Worm (Caenorhabditis elegans) whole organism, L1 larva: ENCODE measurements around the gene pno-1.

Experiments
- C04F5.9 ChIP-seq: sonication (generic microtip); optimal IDR thresholded peaks from 2 replicates; lab custom pipeline; 2016; ENCODE audit warnings: missing genetic modification characterization, missing compliant biosample characterization
- F16B12.6 ChIP-seq: fragments of 150-350 bp; optimal IDR thresholded peaks from 2 replicates; lab custom pipeline; 2014; ENCODE audit warnings: missing biosample characterization, missing genetic modification characterization
- blmp-1 ChIP-seq: fragments of 150-350 bp; optimal IDR thresholded peaks from 2 replicates; lab custom pipeline; 2014; ENCODE audit warnings: missing biosample characterization, missing genetic modification characterization
- ceh-82 ChIP-seq, 3 experiments: fragments of 150-350 bp in 1 of 3; sonication (generic microtip) in 2 of 3; optimal IDR thresholded peaks; 2 replicates each; lab custom pipeline; 2014 to 2017; ENCODE audit warnings: missing biosample characterization in 3 of 3, missing genetic modification characterization in 3 of 3
- ceh-88 ChIP-seq: fragments of 200-800 bp; sonication (Bioruptor generic); IDR thresholded peaks from 2 replicates; pipeline ENCODE4 v1.3.6; 2022; ENCODE audit warnings: missing genetic modification characterization, missing compliant biosample characterization
- dpl-1 ChIP-seq, 3 experiments: fragments of 150-350 bp in 2 of 3; sonication (generic microtip) in 1 of 3; optimal IDR thresholded peaks; 2 replicates each; lab custom pipeline; 2014 to 2017; ENCODE audit warnings: missing biosample characterization in 3 of 3, missing genetic modification characterization in 3 of 3, missing genetic modification reagents in 3 of 3
- dsc-1 ChIP-seq: sonication (generic microtip); optimal IDR thresholded peaks from 2 replicates; lab custom pipeline; 2016; ENCODE audit warnings: mild to moderate bottlenecking, missing genetic modification characterization, missing compliant biosample characterization
- efl-1 ChIP-seq, 4 experiments: fragments of 150-350 bp; optimal IDR thresholded peaks in 3 of 4; peaks in 1 of 4; 1 replicate in 1 of 4; 2 replicates in 3 of 4; lab custom pipeline; 2014; ENCODE audit warnings: missing biosample characterization in 2 of 4, missing genetic modification characterization in 2 of 4, missing genetic modification reagents in 2 of 4
- efl-3 ChIP-seq: fragments of 200-800 bp; sonication (Bioruptor generic); optimal IDR thresholded peaks from 2 replicates; lab custom pipeline; 2018; ENCODE audit warnings: mild to moderate bottlenecking, missing genetic modification characterization, missing compliant biosample characterization
- egl-13 ChIP-seq: sonication (generic microtip); optimal IDR thresholded peaks from 2 replicates; lab custom pipeline; 2016; ENCODE audit warnings: missing genotype, missing genetic modification reagents, missing genetic modification characterization, missing compliant biosample characterization
- egl-27 ChIP-seq, 2 experiments: fragments of 150-350 bp in 1 of 2; sonication (generic microtip); optimal IDR thresholded peaks; 3 replicates each; lab custom pipeline; 2017 to 2018; ENCODE audit warnings: missing biosample characterization in 2 of 2, missing genetic modification characterization in 2 of 2, missing genetic modification reagents in 2 of 2
- elt-2 ChIP-seq: sonication (generic microtip); optimal IDR thresholded peaks from 2 replicates; lab custom pipeline; 2016; ENCODE audit warnings: missing genetic modification characterization, mild to moderate bottlenecking, inconsistent platforms, missing compliant biosample characterization, missing genetic modification reagents
- elt-3 ChIP-seq, 6 experiments: fragments of 150-350 bp in 1 of 6; sonication (generic microtip); optimal IDR thresholded peaks; 2 replicates each; lab custom pipeline; 2017 to 2018; ENCODE audit warnings: missing biosample characterization in 6 of 6, missing genetic modification characterization in 6 of 6, inconsistent platforms in 1 of 6
- fkh-10 ChIP-seq: sonication (generic microtip); optimal IDR thresholded peaks from 2 replicates; lab custom pipeline; 2017; ENCODE audit warnings: missing biosample characterization, missing genetic modification reagents, missing genetic modification characterization
- fkh-8 ChIP-seq: sonication (generic microtip); optimal IDR thresholded peaks from 2 replicates; lab custom pipeline; 2016; ENCODE audit warnings: mild to moderate bottlenecking, missing genetic modification characterization, missing compliant biosample characterization
- hlh-4 ChIP-seq: sonication (generic microtip); optimal IDR thresholded peaks from 2 replicates; lab custom pipeline; 2016; ENCODE audit warnings: mild to moderate bottlenecking, missing genetic modification characterization, missing compliant biosample characterization
- irx-1 ChIP-seq: sonication (generic microtip); optimal IDR thresholded peaks from 2 replicates; lab custom pipeline; 2016; ENCODE audit warnings: missing genetic modification characterization, missing compliant biosample characterization
- isw-1 ChIP-seq: fragments of 200-800 bp; sonication (Bioruptor generic); IDR thresholded peaks from 2 replicates; pipeline ENCODE4 v1.3.6; 2022; ENCODE audit warnings: missing genetic modification characterization, missing compliant biosample characterization
- jun-1 ChIP-seq: fragments of 150-350 bp; optimal IDR thresholded peaks from 2 replicates; lab custom pipeline; 2014; ENCODE audit warnings: missing biosample characterization, missing genetic modification reagents, missing genetic modification characterization
- lin-14 ChIP-seq: fragments of 200-800 bp; sonication (Bioruptor generic); optimal IDR thresholded peaks from 2 replicates; lab custom pipeline; 2018; ENCODE audit warnings: mild to moderate bottlenecking, missing genetic modification characterization, moderate library complexity, missing compliant biosample characterization
- lin-15B ChIP-seq: fragments of 150-350 bp; sonication (generic microtip); optimal IDR thresholded peaks from 3 replicates; lab custom pipeline; 2014; ENCODE audit warnings: missing biosample characterization, missing genetic modification characterization
- lir-3 ChIP-seq: sonication (generic microtip); optimal IDR thresholded peaks from 2 replicates; lab custom pipeline; 2016; ENCODE audit warnings: mild to moderate bottlenecking, missing genetic modification characterization, moderate library complexity, missing compliant biosample characterization; ENCODE audit not compliant: poor library complexity
- mab-9 ChIP-seq: fragments of 200-800 bp; sonication (Bioruptor generic); IDR thresholded peaks from 2 replicates; pipeline ENCODE4 v1.3.6; 2022; ENCODE audit warnings: missing genetic modification reagents, missing genetic modification characterization, missing compliant biosample characterization
- mdl-1 ChIP-seq, 2 experiments: fragments of 150-350 bp; optimal IDR thresholded peaks; 2 replicates each; lab custom pipeline; 2014 to 2017; ENCODE audit warnings: missing biosample characterization in 2 of 2, missing genetic modification characterization in 2 of 2, inconsistent platforms in 1 of 2
- mef-2 ChIP-seq: fragments of 150-350 bp; optimal IDR thresholded peaks from 2 replicates; lab custom pipeline; 2014; ENCODE audit warnings: missing biosample characterization, missing genetic modification characterization
- nhr-11 ChIP-seq: fragments of 150-350 bp; optimal IDR thresholded peaks from 2 replicates; lab custom pipeline; 2014; ENCODE audit warnings: missing biosample characterization, missing genetic modification characterization
- nhr-12 ChIP-seq: sonication (generic microtip); optimal IDR thresholded peaks from 2 replicates; lab custom pipeline; 2017; ENCODE audit warnings: missing biosample characterization, missing genetic modification characterization
- nhr-19 ChIP-seq: fragments of 200-800 bp; sonication (Bioruptor generic); conservative IDR thresholded peaks from 2 replicates; pipeline ENCODE4 v1.3.6; 2022; ENCODE audit warnings: missing genetic modification characterization, missing compliant biosample characterization
- nhr-20 ChIP-seq: sonication (generic microtip); optimal IDR thresholded peaks from 2 replicates; lab custom pipeline; 2016; ENCODE audit warnings: mild to moderate bottlenecking, missing genetic modification characterization, missing compliant biosample characterization
- nhr-237 ChIP-seq: fragments of 150-350 bp; optimal IDR thresholded peaks from 2 replicates; lab custom pipeline; 2014; ENCODE audit warnings: missing biosample characterization, missing genetic modification characterization
- nhr-28 ChIP-seq: fragments of 150-350 bp; optimal IDR thresholded peaks from 2 replicates; lab custom pipeline; 2014; ENCODE audit warnings: missing biosample characterization, missing genetic modification characterization
- nhr-47 ChIP-seq: sonication (generic microtip); optimal IDR thresholded peaks from 2 replicates; lab custom pipeline; 2016; ENCODE audit warnings: mild to moderate bottlenecking, missing genetic modification characterization, moderate library complexity, missing compliant biosample characterization
- nhr-77 ChIP-seq: fragments of 150-350 bp; optimal IDR thresholded peaks from 2 replicates; lab custom pipeline; 2014; ENCODE audit warnings: missing biosample characterization, missing genetic modification characterization
- nhr-85 ChIP-seq: sonication (generic microtip); peaks from one replicate; lab custom pipeline; 2016; ENCODE audit warnings: missing genetic modification characterization, inconsistent platforms, missing compliant biosample characterization
- nhr-90 ChIP-seq: sonication (generic microtip); optimal IDR thresholded peaks from 2 replicates; lab custom pipeline; 2016; ENCODE audit warnings: mild to moderate bottlenecking, missing genetic modification characterization, missing compliant biosample characterization; ENCODE audit not compliant: poor library complexity
- pax-3 ChIP-seq: fragments of 200-800 bp; sonication (Bioruptor generic); optimal IDR thresholded peaks from 2 replicates; lab custom pipeline; 2018; ENCODE audit warnings: mild to moderate bottlenecking, missing genetic modification characterization, moderate library complexity, missing compliant biosample characterization
- rnt-1 ChIP-seq: sonication (generic microtip); optimal IDR thresholded peaks from 2 replicates; lab custom pipeline; 2016; ENCODE audit warnings: mild to moderate bottlenecking, missing genetic modification characterization, moderate library complexity, missing compliant biosample characterization
- skn-1 ChIP-seq: fragments of 150-350 bp; optimal IDR thresholded peaks from 2 replicates; lab custom pipeline; 2014; ENCODE audit warnings: missing biosample characterization, missing genetic modification characterization
- snu-23 ChIP-seq: sonication (generic microtip); optimal IDR thresholded peaks from 2 replicates; lab custom pipeline; 2016; ENCODE audit warnings: missing genetic modification characterization, missing compliant biosample characterization
- sox-4 ChIP-seq: sonication (generic microtip); optimal IDR thresholded peaks from 2 replicates; lab custom pipeline; 2016; ENCODE audit warnings: missing genetic modification characterization, missing compliant biosample characterization
- swsn-7 ChIP-seq: sonication (generic microtip); optimal IDR thresholded peaks from 2 replicates; lab custom pipeline; 2016; ENCODE audit warnings: missing genetic modification characterization, missing compliant biosample characterization
- tbx-2 ChIP-seq: sonication (generic microtip); optimal IDR thresholded peaks from 2 replicates; lab custom pipeline; 2016; ENCODE audit warnings: missing genetic modification characterization, missing compliant biosample characterization
- unc-130 ChIP-seq: fragments of 150-350 bp; optimal IDR thresholded peaks from 2 replicates; lab custom pipeline; 2017; ENCODE audit warnings: missing biosample characterization, missing genetic modification characterization, inconsistent platforms
- unc-62 ChIP-seq: fragments of 150-350 bp; optimal IDR thresholded peaks from 2 replicates; lab custom pipeline; 2014; ENCODE audit warnings: missing biosample characterization, missing genetic modification reagents, missing genetic modification characterization
- unc-86 ChIP-seq: sonication (generic microtip); optimal IDR thresholded peaks from 2 replicates; lab custom pipeline; 2016; ENCODE audit warnings: missing genetic modification characterization, missing compliant biosample characterization
- unc-98 ChIP-seq: fragments of 200-800 bp; sonication (Bioruptor generic); IDR thresholded peaks from 2 replicates; pipeline ENCODE4 v1.3.6; 2022; ENCODE audit warnings: missing genetic modification characterization, missing compliant biosample characterization
- vab-15 ChIP-seq: sonication (generic microtip); optimal IDR thresholded peaks from 2 replicates; lab custom pipeline; 2017; ENCODE audit warnings: missing genotype, mild to moderate bottlenecking, missing genetic modification characterization, missing compliant biosample characterization
- xbp-1 ChIP-seq: sonication (generic microtip); optimal IDR thresholded peaks from 2 replicates; lab custom pipeline; 2016; ENCODE audit warnings: missing genetic modification characterization, missing compliant biosample characterization
- zag-1 ChIP-seq: fragments of 150-350 bp; optimal IDR thresholded peaks from 2 replicates; lab custom pipeline; 2014; ENCODE audit warnings: missing biosample characterization, missing genetic modification characterization
- zip-4 ChIP-seq: fragments of 200-800 bp; sonication (Bioruptor generic); optimal IDR thresholded peaks from 2 replicates; lab custom pipeline; 2018; ENCODE audit warnings: mild to moderate bottlenecking, missing genetic modification characterization, moderate library complexity, missing compliant biosample characterization
- ztf-11 ChIP-seq, 2 experiments: sonication (generic microtip); optimal IDR thresholded peaks; 2 replicates each; lab custom pipeline; 2016 to 2017; ENCODE audit warnings: missing genetic modification characterization in 2 of 2, missing biosample characterization in 1 of 2, missing compliant biosample characterization in 1 of 2
- ztf-4 ChIP-seq: fragments of 150-350 bp; optimal IDR thresholded peaks from 2 replicates; lab custom pipeline; 2014; ENCODE audit warnings: missing biosample characterization, missing genetic modification characterization

Gene pno-1

DNA sequence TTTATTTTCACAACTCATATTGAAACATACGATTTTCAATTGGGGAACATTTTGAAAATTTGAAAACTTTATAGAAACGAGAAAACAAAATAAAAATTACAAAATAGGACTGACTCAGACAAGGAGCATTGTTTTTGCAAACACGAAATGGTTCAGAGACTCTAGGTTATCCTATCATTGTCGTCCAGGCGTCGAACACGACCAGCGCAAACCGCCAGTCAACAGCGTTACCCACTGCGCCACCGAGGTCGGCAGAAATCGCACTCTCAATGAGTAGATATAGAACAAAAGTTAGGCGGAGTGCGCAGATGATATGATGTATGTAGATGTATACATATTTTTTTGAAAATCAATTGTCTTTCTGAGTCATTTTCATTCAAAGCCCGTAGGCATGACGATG is 32.0 kb upstream of the pno-1 start:
- TF ChIP-seq egl-27 (tag; optimal IDR thresholded peaks at IDR 0.05; lab: Kevin White, UChicago) (no peak), jun-1 (tag; lab: Kevin White, UChicago) (peak; percentile 50), isw-1 (GFP tag; lab: Robert Waterston, UW) (0 out of 2 replicates have a peak, but pooled peaks have one; percentile 1), unc-62 (GFP tag; lab: Kevin White, UChicago) (no peak), unc-98 (GFP tag; lab: Robert Waterston, UW) (no peak), sox-4 (tag; lab: Kevin White, UChicago) (peak; percentile 52), mdl-1 (tag; optimal IDR thresholded peaks at IDR 0.05; lab: Kevin White, UChicago) (peak in 1 of 2 experiments; percentile 62), dsc-1 (peak; percentile 82), mef-2 (tag; lab: Kevin White, UChicago) (no peak), efl-3 (GFP tag; lab: Kevin White, UChicago) (no peak), swsn-7 (tag; lab: Kevin White, UChicago) (peak; percentile 75), snu-23 (GFP tag; lab: Kevin White, UChicago) (peak; percentile 72), nhr-77 (peak; percentile 52), nhr-90 (tag; lab: Kevin White, UChicago) (peak; percentile 76), unc-130 (peak; percentile 50), elt-2 (tag; lab: Kevin White, UChicago) (peak; percentile 41), blmp-1 (tag; lab: Kevin White, UChicago) (no peak), nhr-19 (GFP tag; lab: Robert Waterston, UW) (peak; percentile 65), lin-15B (tag; lab: Kevin White, UChicago) (no peak), ceh-82 (tag; optimal IDR thresholded peaks at IDR 0.05; lab: Kevin White, UChicago) (peak in 2 of 3 experiments; percentile 32 to 82), efl-1 (optimal IDR thresholded peaks at IDR 0.05; lab: Kevin White, UChicago) (peak; percentile 35 to 52), efl-1 (GFP tag; optimal IDR thresholded peaks at IDR 0.05 in 1 of 2; lab: Kevin White, UChicago) (peak; percentile 41 to 93), fkh-8 (tag; lab: Kevin White, UChicago) (peak; percentile 46), nhr-47 (tag; lab: Kevin White, UChicago) (peak; percentile 77), skn-1 (peak; percentile 57), zag-1 (tag; lab: Kevin White, UChicago) (no peak), ztf-4 (tag; lab: Kevin White, UChicago) (no peak), F16B12.6 (tag; lab: Kevin White, UChicago) (peak; percentile 53), unc-86 (tag; lab: Kevin White, UChicago) (peak; percentile 41), lir-3 (tag; lab: Kevin White, UChicago) (peak; percentile 53), nhr-20 (tag; lab: Kevin White, UChicago) (peak; percentile 83), nhr-12 (no peak), mab-9 (GFP tag; lab: Robert Waterston, UW) (peak; percentile 25; the same call in 1 of the 2 replicates), vab-15 (tag; lab: Kevin White, UChicago) (no peak), tbx-2 (peak; percentile 66), nhr-28 (tag; lab: Kevin White, UChicago) (no peak), nhr-85 (peak; percentile 58), rnt-1 (tag; lab: Kevin White, UChicago) (peak; percentile 78), ztf-11 (tag; optimal IDR thresholded peaks at IDR 0.05; lab: Kevin White, UChicago) (peak in 1 of 2 experiments; percentile 71), xbp-1 (tag; lab: Kevin White, UChicago) (peak; percentile 66), lin-14 (GFP tag; lab: Kevin White, UChicago) (peak; percentile 54), nhr-11 (tag; lab: Kevin White, UChicago) (no peak), dpl-1 (GFP tag; optimal IDR thresholded peaks at IDR 0.05; lab: Kevin White, UChicago) (peak in 2 of 3 experiments; percentile 49 to 53), zip-4 (GFP tag; lab: Kevin White, UChicago) (peak; percentile 45), pax-3 (peak; percentile 56), ceh-88 (GFP tag; lab: Robert Waterston, UW) (peak; percentile 61; the same call in 1 of the 2 replicates), nhr-237 (no peak), egl-13 (peak; percentile 44), fkh-10 (GFP tag; lab: Kevin White, UChicago) (no peak), elt-3 (tag; optimal IDR thresholded peaks at IDR 0.05; lab: Kevin White, UChicago) (peak in 2 of 6 experiments; percentile 17 to 49), C04F5.9 (no peak), hlh-4 (peak; percentile 16), irx-1 (tag; lab: Kevin White, UChicago) (peak; percentile 61)
